Worm (Caenorhabditis elegans) whole organism, mixed stage, embryonic: ENCODE measurements around the gene acs-21.

Experiments
- M03D4.4 ChIP-seq: sonication (generic microtip); optimal IDR thresholded peaks from 2 replicates; lab custom pipeline; 2017; ENCODE audit warnings: mild to moderate bottlenecking, missing genetic modification characterization, missing compliant biosample characterization
- bed-3 ChIP-seq: fragments of 200-800 bp; sonication (Bioruptor generic); optimal IDR thresholded peaks from 3 replicates; lab custom pipeline; 2018; ENCODE audit warnings: mild to moderate bottlenecking, missing genetic modification characterization, moderate library complexity, missing compliant biosample characterization
- blmp-1 ChIP-seq: fragments of 150-350 bp; optimal IDR thresholded peaks from 2 replicates; lab custom pipeline; 2014; ENCODE audit warnings: missing biosample characterization, missing genetic modification characterization
- ceh-39 ChIP-seq: fragments of 150-350 bp; optimal IDR thresholded peaks from 2 replicates; lab custom pipeline; 2014; ENCODE audit warnings: missing biosample characterization, missing genetic modification characterization
- ceh-43 ChIP-seq: fragments of 200-800 bp; sonication (Bioruptor generic); optimal IDR thresholded peaks from 2 replicates; lab custom pipeline; 2018; ENCODE audit warnings: mild to moderate bottlenecking, missing genetic modification characterization, moderate library complexity, missing compliant biosample characterization
- ceh-83 ChIP-seq: fragments of 200-800 bp; sonication (Bioruptor generic); optimal IDR thresholded peaks from 2 replicates; lab custom pipeline; 2018; ENCODE audit warnings: mild to moderate bottlenecking, missing genetic modification characterization, missing compliant biosample characterization
- ces-1 ChIP-seq: fragments of 150-350 bp; optimal IDR thresholded peaks from 2 replicates; lab custom pipeline; 2014; ENCODE audit warnings: missing biosample characterization, missing genetic modification reagents, missing genetic modification characterization
- cnd-1 ChIP-seq: fragments of 200-800 bp; sonication (Bioruptor generic); optimal IDR thresholded peaks from 2 replicates; lab custom pipeline; 2018; ENCODE audit warnings: mild to moderate bottlenecking, missing genetic modification characterization, missing compliant biosample characterization
- drap-1 ChIP-seq: fragments of 200-800 bp; sonication (Bioruptor generic); optimal IDR thresholded peaks from 3 replicates; lab custom pipeline; 2018; ENCODE audit warnings: mild to moderate bottlenecking, missing genetic modification characterization, missing compliant biosample characterization
- elt-1 ChIP-seq: sonication (generic microtip); optimal IDR thresholded peaks from 2 replicates; lab custom pipeline; 2017; ENCODE audit warnings: missing genetic modification characterization, mild to moderate bottlenecking, missing compliant biosample characterization, antibody characterized with exemption, moderate library complexity, borderline replicate concordance; ENCODE audit not compliant: insufficient read depth
- elt-3 ChIP-seq: fragments of 150-350 bp; optimal IDR thresholded peaks from 2 replicates; lab custom pipeline; 2014; ENCODE audit warnings: missing biosample characterization, missing genetic modification characterization
- flh-1 ChIP-seq: fragments of 200-800 bp; sonication (Bioruptor generic); optimal IDR thresholded peaks from 2 replicates; lab custom pipeline; 2018; ENCODE audit warnings: mild to moderate bottlenecking, missing genetic modification characterization, moderate library complexity, missing compliant biosample characterization
- ham-2 ChIP-seq: fragments of 200-800 bp; sonication (Bioruptor generic); optimal IDR thresholded peaks from 2 replicates; lab custom pipeline; 2018; ENCODE audit warnings: mild to moderate bottlenecking, missing genetic modification characterization, missing compliant biosample characterization
- hlh-1 ChIP-seq: fragments of 150-350 bp; optimal IDR thresholded peaks from 2 replicates; lab custom pipeline; 2014; ENCODE audit warnings: missing biosample characterization, missing genetic modification reagents, missing genetic modification characterization
- lin-13 ChIP-seq: fragments of 150-350 bp; optimal IDR thresholded peaks from 2 replicates; lab custom pipeline; 2014; ENCODE audit warnings: missing biosample characterization, missing genetic modification characterization
- lin-32 ChIP-seq: fragments of 200-800 bp; sonication (Bioruptor generic); optimal IDR thresholded peaks from 2 replicates; lab custom pipeline; 2018; ENCODE audit warnings: mild to moderate bottlenecking, missing genetic modification characterization, missing compliant biosample characterization
- lsy-2 ChIP-seq: fragments of 150-350 bp; optimal IDR thresholded peaks from 2 replicates; lab custom pipeline; 2014; ENCODE audit warnings: missing biosample characterization, missing genetic modification characterization
- mab-5 ChIP-seq: fragments of 150-350 bp; optimal IDR thresholded peaks from 2 replicates; lab custom pipeline; 2014; ENCODE audit warnings: missing biosample characterization, missing genetic modification characterization
- mep-1 ChIP-seq: fragments of 150-350 bp; optimal IDR thresholded peaks from 2 replicates; lab custom pipeline; 2017; ENCODE audit warnings: missing biosample characterization, missing genetic modification reagents, missing genetic modification characterization, inconsistent platforms
- mls-2 ChIP-seq: sonication (generic microtip); optimal IDR thresholded peaks from 2 replicates; lab custom pipeline; 2016; ENCODE audit warnings: mild to moderate bottlenecking, missing genetic modification characterization, moderate library complexity, missing compliant biosample characterization
- nhr-2 ChIP-seq: fragments of 150-350 bp; optimal IDR thresholded peaks from 2 replicates; lab custom pipeline; 2014; ENCODE audit warnings: missing biosample characterization, missing genetic modification characterization
- nhr-237 ChIP-seq: fragments of 150-350 bp; optimal IDR thresholded peaks from 2 replicates; lab custom pipeline; 2014; ENCODE audit warnings: missing biosample characterization, missing genetic modification characterization
- nhr-28 ChIP-seq: fragments of 150-350 bp; optimal IDR thresholded peaks from 2 replicates; lab custom pipeline; 2014; ENCODE audit warnings: missing biosample characterization, missing genetic modification characterization
- nhr-76 ChIP-seq: sonication (generic microtip); optimal IDR thresholded peaks from 2 replicates; lab custom pipeline; 2017; ENCODE audit warnings: missing biosample characterization, missing genetic modification characterization
- pha-4 ChIP-seq: fragments of 150-350 bp; optimal IDR thresholded peaks from 2 replicates; lab custom pipeline; 2018; ENCODE audit warnings: missing biosample characterization, missing genetic modification reagents, missing genetic modification characterization
- sem-2 ChIP-seq: fragments of 200-800 bp; sonication (Bioruptor generic); optimal IDR thresholded peaks from 2 replicates; lab custom pipeline; 2018; ENCODE audit warnings: mild to moderate bottlenecking, missing genetic modification characterization, missing compliant biosample characterization
- snpc-4 ChIP-seq: fragments of 150-350 bp; optimal IDR thresholded peaks from 2 replicates; lab custom pipeline; 2014; ENCODE audit warnings: missing biosample characterization, missing genetic modification characterization
- sptf-1 ChIP-seq: sonication (generic microtip); optimal IDR thresholded peaks from 2 replicates; lab custom pipeline; 2017; ENCODE audit warnings: mild to moderate bottlenecking, missing genetic modification characterization, moderate library complexity, missing compliant biosample characterization
- tbx-8 ChIP-seq: fragments of 200-800 bp; sonication (Bioruptor generic); optimal IDR thresholded peaks from 2 replicates; lab custom pipeline; 2018; ENCODE audit warnings: mild to moderate bottlenecking, missing genetic modification characterization, moderate library complexity, missing compliant biosample characterization
- unc-39 ChIP-seq: fragments of 150-350 bp; optimal IDR thresholded peaks from 2 replicates; lab custom pipeline; 2014; ENCODE audit warnings: missing biosample characterization, missing genetic modification characterization
- unc-62 ChIP-seq: fragments of 150-350 bp; optimal IDR thresholded peaks from 2 replicates; lab custom pipeline; 2014; ENCODE audit warnings: missing biosample characterization, missing genetic modification reagents, missing genetic modification characterization
- zip-8 ChIP-seq: fragments of 150-350 bp; optimal IDR thresholded peaks from 2 replicates; lab custom pipeline; 2014; ENCODE audit warnings: missing biosample characterization, missing genetic modification characterization
- ztf-11 ChIP-seq: fragments of 150-350 bp; optimal IDR thresholded peaks from 2 replicates; lab custom pipeline; 2014; ENCODE audit warnings: missing biosample characterization, missing genetic modification characterization

acs-21 gene

ce11 chrV:3119185-3119584, 30.3 kb downstream of the acs-21 start:
- TF ChIP-seq tbx-8 (GFP tag; lab: Kevin White, UChicago) (no peak), unc-62 (GFP tag; lab: Kevin White, UChicago) (no peak), pha-4 (tag; lab: Kevin White, UChicago) (no peak), ham-2 (GFP tag; lab: Kevin White, UChicago) (no peak), blmp-1 (tag; lab: Kevin White, UChicago) (no peak), ceh-83 (no peak), sem-2 (GFP tag; lab: Kevin White, UChicago) (no peak), lsy-2 (tag; lab: Kevin White, UChicago) (no peak), nhr-2 (no peak), unc-39 (tag; lab: Kevin White, UChicago) (no peak), ces-1 (GFP tag; lab: Kevin White, UChicago) (no peak), ztf-11 (tag; lab: Kevin White, UChicago) (no peak), lin-13 (tag; lab: Kevin White, UChicago) (no peak), sptf-1 (tag; lab: Kevin White, UChicago) (no peak)

- TF ChIP-seq tbx-8 (GFP tag; lab: Kevin White, UChicago) (no peak), lin-32 (GFP tag; lab: Kevin White, UChicago) (no peak), nhr-2 (no peak), mab-5 (no peak), lin-13 (tag; lab: Kevin White, UChicago) (no peak), ceh-43 (GFP tag; lab: Kevin White, UChicago) (no peak), unc-39 (tag; lab: Kevin White, UChicago) (no peak), blmp-1 (tag; lab: Kevin White, UChicago) (no peak), nhr-237 (tag; lab: Kevin White, UChicago) (no peak), sptf-1 (tag; lab: Kevin White, UChicago) (no peak), ztf-11 (tag; lab: Kevin White, UChicago) (no peak), mls-2 (tag; lab: Kevin White, UChicago) (no peak), drap-1 (GFP tag; lab: Kevin White, UChicago) (no peak), M03D4.4 (tag; lab: Kevin White, UChicago) (no peak), ces-1 (GFP tag; lab: Kevin White, UChicago) (no peak), nhr-28 (tag; lab: Kevin White, UChicago) (no peak), mep-1 (no peak), ceh-39 (no peak), hlh-1 (no peak)
These were observed 32.9 kb downstream of the acs-21 start, which contains the start of gene srt-56 for ce11 chrV:3121743-3122142. Gene srt-56 (minus strand): TSS chrV:3121843.

DNA sequence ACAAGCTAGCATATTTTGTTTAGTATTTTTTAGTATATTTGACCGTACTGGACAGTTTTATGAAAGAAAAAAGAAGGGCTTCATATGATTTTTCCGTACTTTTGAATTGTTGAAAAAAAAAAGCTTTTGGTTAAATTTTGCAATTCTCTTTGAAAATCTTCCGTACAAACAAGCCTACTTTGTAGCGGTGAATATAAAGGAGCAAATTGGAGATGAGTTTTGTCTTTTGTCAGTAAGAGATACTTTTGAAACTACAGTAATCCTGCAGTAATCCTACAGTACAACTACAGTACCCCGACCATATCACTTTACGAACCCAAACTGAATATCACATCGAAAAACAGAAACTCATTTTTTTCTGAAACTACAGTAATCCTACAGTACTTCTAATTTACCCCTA, 33.5 kb downstream of the acs-21 start:
- no peak for TF ChIP-seq ztf-11 (tag; lab: Kevin White, UChicago)
- TF ChIP-seq cnd-1 (tag; lab: Kevin White, UChicago) = no peak
- TF ChIP-seq tbx-8 (GFP tag; lab: Kevin White, UChicago) = no peak
- no peak for TF ChIP-seq ham-2 (GFP tag; lab: Kevin White, UChicago)
- no peak for TF ChIP-seq sem-2 (GFP tag; lab: Kevin White, UChicago)
- no peak for TF ChIP-seq M03D4.4 (tag; lab: Kevin White, UChicago)
- TF ChIP-seq sptf-1 (tag; lab: Kevin White, UChicago) = no peak
- TF ChIP-seq nhr-237 (tag; lab: Kevin White, UChicago) = no peak
- TF ChIP-seq unc-62 (GFP tag; lab: Kevin White, UChicago) = no peak
- TF ChIP-seq, all 35 proteins: peak for 0

DNA sequence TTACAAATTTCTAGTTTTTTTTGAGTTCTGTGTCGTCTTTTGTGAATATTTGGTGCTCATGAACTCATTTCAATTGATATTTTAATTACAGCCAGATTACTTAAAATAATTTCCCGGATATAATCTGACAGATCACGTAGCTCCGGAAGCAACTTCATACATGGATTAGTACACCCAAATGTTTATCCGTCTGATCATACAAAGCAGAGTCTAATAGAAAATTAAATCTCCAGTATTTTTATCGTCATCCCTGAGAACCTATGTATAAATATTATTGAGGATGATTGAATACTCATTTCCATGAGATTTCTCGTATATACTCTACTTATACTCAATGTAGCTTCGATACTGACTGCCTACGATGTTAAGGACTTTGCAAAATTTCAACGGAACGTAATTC, 36.0 kb downstream of the acs-21 start, which contains the start of gene Y73C8C.12:
Y73C8C.12 (plus strand) TSS at position 301 of the 400 bp plus-strand sequence.
- TF ChIP-seq nhr-2 (no peak), lsy-2 (tag; lab: Kevin White, UChicago) (no peak), elt-1 (no peak), mab-5 (no peak), hlh-1 (no peak), cnd-1 (tag; lab: Kevin White, UChicago) (no peak), sem-2 (GFP tag; lab: Kevin White, UChicago) (no peak), tbx-8 (GFP tag; lab: Kevin White, UChicago) (no peak), ceh-83 (no peak), unc-62 (GFP tag; lab: Kevin White, UChicago) (no peak), mls-2 (tag; lab: Kevin White, UChicago) (no peak), zip-8 (tag; lab: Kevin White, UChicago) (no peak), snpc-4 (tag; lab: Kevin White, UChicago) (no peak)
- TF ChIP-seq, all 35 proteins: peak for 0

- TF ChIP-seq ces-1 (GFP tag; lab: Kevin White, UChicago) = no peak
- TF ChIP-seq M03D4.4 (tag; lab: Kevin White, UChicago) = no peak
- TF ChIP-seq lsy-2 (tag; lab: Kevin White, UChicago) = no peak
- no peak for TF ChIP-seq elt-1
- no peak for TF ChIP-seq snpc-4 (tag; lab: Kevin White, UChicago)
- no peak for TF ChIP-seq tbx-8 (GFP tag; lab: Kevin White, UChicago)
- no peak for TF ChIP-seq sem-2 (GFP tag; lab: Kevin White, UChicago)
- no peak for TF ChIP-seq mls-2 (tag; lab: Kevin White, UChicago)
- TF ChIP-seq lin-32 (GFP tag; lab: Kevin White, UChicago) = no peak
- TF ChIP-seq elt-3 (tag; lab: Kevin White, UChicago) = no peak
- TF ChIP-seq zip-8 (tag; lab: Kevin White, UChicago) = no peak
- TF ChIP-seq flh-1 (GFP tag; lab: Kevin White, UChicago) = no peak
- TF ChIP-seq mab-5 = no peak
- no peak for TF ChIP-seq ztf-11 (tag; lab: Kevin White, UChicago)
- TF ChIP-seq nhr-76 (tag; lab: Kevin White, UChicago) = no peak
- TF ChIP-seq ham-2 (GFP tag; lab: Kevin White, UChicago) = no peak
- TF ChIP-seq bed-3 (GFP tag; lab: Kevin White, UChicago) = no peak
- TF ChIP-seq ceh-39 = no peak
- no peak for TF ChIP-seq nhr-237 (tag; lab: Kevin White, UChicago)
- TF ChIP-seq, all 35 proteins: peak for 0
These were observed 38.8 kb downstream of the acs-21 start, which contains the start of gene Y73C8C.10 for ce11 chrV:3127670-3128069. Gene Y73C8C.10 (minus strand): TSS chrV:3127770.
